Worm (Caenorhabditis elegans): ENCODE results near the gene rps-30.

Gene rps-30

ce11 chrV:7785885-7786284 is 9.5 kb downstream of the rps-30 start:
- TF ChIP-seq tab-1 (GFP tag; IDR thresholded peaks at IDR 0.05) (no peak), ztf-23 (GFP tag; IDR thresholded peaks at IDR 0.05) (no peak), cog-1 (tag; optimal IDR thresholded peaks at IDR 0.05) (no peak), flt-1 (GFP tag; IDR thresholded peaks at IDR 0.05) (no peak), klf-2 (GFP tag; conservative IDR thresholded peaks at IDR 0.05) (no peak), ztf-29 (GFP tag; IDR thresholded peaks at IDR 0.05) (no peak), med-1 (GFP tag; optimal IDR thresholded peaks at IDR 0.05; ENCODE audit: insufficient read depth) (no peak), T22C8.4 (GFP tag; IDR thresholded peaks at IDR 0.05) (no peak), ref-1 (GFP tag; conservative IDR thresholded peaks at IDR 0.05) (no peak)

ce11 chrV:7786639-7787038 is 10.3 kb downstream of the rps-30 start:
- TF ChIP-seq T22C8.4 (GFP tag; IDR thresholded peaks at IDR 0.05) (no peak), klf-2 (GFP tag; conservative IDR thresholded peaks at IDR 0.05) (no peak), ref-1 (GFP tag; conservative IDR thresholded peaks at IDR 0.05) (no peak), tab-1 (GFP tag; IDR thresholded peaks at IDR 0.05) (no peak), cog-1 (tag; optimal IDR thresholded peaks at IDR 0.05) (no peak), ztf-23 (GFP tag; IDR thresholded peaks at IDR 0.05) (no peak), flt-1 (GFP tag; IDR thresholded peaks at IDR 0.05) (no peak), med-1 (GFP tag; optimal IDR thresholded peaks at IDR 0.05; ENCODE audit: insufficient read depth) (no peak)

- no peak for TF ChIP-seq tab-1 (GFP tag; IDR thresholded peaks at IDR 0.05)
- TF ChIP-seq ztf-23 (GFP tag; IDR thresholded peaks at IDR 0.05), result no peak
- no peak for TF ChIP-seq cog-1 (tag; optimal IDR thresholded peaks at IDR 0.05)
- no peak for TF ChIP-seq flt-1 (GFP tag; IDR thresholded peaks at IDR 0.05)
- TF ChIP-seq klf-2 (GFP tag; conservative IDR thresholded peaks at IDR 0.05), result no peak
- TF ChIP-seq ztf-29 (GFP tag; IDR thresholded peaks at IDR 0.05), result no peak
- no peak for TF ChIP-seq ref-1 (GFP tag; conservative IDR thresholded peaks at IDR 0.05)
- no peak for TF ChIP-seq med-1 (GFP tag; optimal IDR thresholded peaks at IDR 0.05; ENCODE audit: insufficient read depth)
- no peak for TF ChIP-seq T22C8.4 (GFP tag; IDR thresholded peaks at IDR 0.05)
Observed at ce11 chrV:7793067-7793466, 16.7 kb downstream of the rps-30 start, which contains the start of gene flp-21. flp-21 (plus strand) TSS chrV:7793367.

- TF ChIP-seq ztf-23 (GFP tag; IDR thresholded peaks at IDR 0.05) (no peak), ref-1 (GFP tag; conservative IDR thresholded peaks at IDR 0.05) (no peak), ztf-29 (GFP tag; IDR thresholded peaks at IDR 0.05) (no peak), klf-2 (GFP tag; conservative IDR thresholded peaks at IDR 0.05) (no peak), T22C8.4 (GFP tag; IDR thresholded peaks at IDR 0.05) (no peak), tab-1 (GFP tag; IDR thresholded peaks at IDR 0.05) (no peak), med-1 (GFP tag; optimal IDR thresholded peaks at IDR 0.05; ENCODE audit: insufficient read depth) (no peak), cog-1 (tag; optimal IDR thresholded peaks at IDR 0.05) (no peak), flt-1 (GFP tag; IDR thresholded peaks at IDR 0.05) (no peak)
Observed at ce11 chrV:7798079-7798478, 21.7 kb downstream of the rps-30 start, which contains the start of gene ZK742.7. ZK742.7 (plus strand) TSS chrV:7798379.

- TF ChIP-seq med-1 (GFP tag; optimal IDR thresholded peaks at IDR 0.05; ENCODE audit: insufficient read depth), result no peak
- no peak for TF ChIP-seq ref-1 (GFP tag; conservative IDR thresholded peaks at IDR 0.05)
- no peak for TF ChIP-seq ztf-29 (GFP tag; IDR thresholded peaks at IDR 0.05)
- no peak for TF ChIP-seq T22C8.4 (GFP tag; IDR thresholded peaks at IDR 0.05)
- TF ChIP-seq flt-1 (GFP tag; IDR thresholded peaks at IDR 0.05), result no peak
- no peak for TF ChIP-seq klf-2 (GFP tag; conservative IDR thresholded peaks at IDR 0.05)
- no peak for TF ChIP-seq ztf-23 (GFP tag; IDR thresholded peaks at IDR 0.05)
- TF ChIP-seq cog-1 (tag; optimal IDR thresholded peaks at IDR 0.05), result no peak
- no peak for TF ChIP-seq tab-1 (GFP tag; IDR thresholded peaks at IDR 0.05)
Observed at ce11 chrV:7803563-7803962, 27.2 kb downstream of the rps-30 start.

- TF ChIP-seq cog-1 (tag; optimal IDR thresholded peaks at IDR 0.05), result no peak
- TF ChIP-seq T22C8.4 (GFP tag; IDR thresholded peaks at IDR 0.05), result 0 out of 2 replicates have a peak, but pooled peaks have one; percentile 33
Observed at ce11 chrV:7804064-7804800, 27.9 kb downstream of the rps-30 start, which contains the start of gene uvs-1. uvs-1 (minus strand) TSS chrV:7804208.

ce11 chrV:7804801-7805163 is 28.4 kb downstream of the rps-30 start, which contains the start of gene xpo-1:
xpo-1 (plus strand) TSS chrV:7805064.
- TF ChIP-seq flt-1 (GFP tag; IDR thresholded peaks at IDR 0.05) (0 out of 2 replicates have a peak, but pooled peaks have one; percentile 23), ztf-29 (GFP tag; IDR thresholded peaks at IDR 0.05) (no peak)

- TF ChIP-seq ref-1 (GFP tag; conservative IDR thresholded peaks at IDR 0.05) (no peak), med-1 (GFP tag; optimal IDR thresholded peaks at IDR 0.05; ENCODE audit: insufficient read depth) (no peak), cog-1 (tag; optimal IDR thresholded peaks at IDR 0.05) (no peak), klf-2 (GFP tag; conservative IDR thresholded peaks at IDR 0.05) (no peak), T22C8.4 (GFP tag; IDR thresholded peaks at IDR 0.05) (no peak), flt-1 (GFP tag; IDR thresholded peaks at IDR 0.05) (no peak), tab-1 (GFP tag; IDR thresholded peaks at IDR 0.05) (no peak), ztf-23 (GFP tag; IDR thresholded peaks at IDR 0.05) (no peak), ztf-29 (GFP tag; IDR thresholded peaks at IDR 0.05) (no peak)
Observed at ce11 chrV:7806629-7807028, 30.3 kb downstream of the rps-30 start.

ce11 chrV:7808444-7808843 is 32.1 kb downstream of the rps-30 start:
- TF ChIP-seq ref-1 (GFP tag; conservative IDR thresholded peaks at IDR 0.05) (no peak), ztf-29 (GFP tag; IDR thresholded peaks at IDR 0.05) (no peak), ztf-23 (GFP tag; IDR thresholded peaks at IDR 0.05) (no peak), med-1 (GFP tag; optimal IDR thresholded peaks at IDR 0.05; ENCODE audit: insufficient read depth) (no peak), T22C8.4 (GFP tag; IDR thresholded peaks at IDR 0.05) (no peak), flt-1 (GFP tag; IDR thresholded peaks at IDR 0.05) (no peak), cog-1 (tag; optimal IDR thresholded peaks at IDR 0.05) (no peak), klf-2 (GFP tag; conservative IDR thresholded peaks at IDR 0.05) (no peak), tab-1 (GFP tag; IDR thresholded peaks at IDR 0.05) (no peak)
